Fruit fly (Drosophila melanogaster) whole organism, embryonic: ENCODE results near the gene Txl.
A peak's percentile ranks its signal among the peaks of the same experiment; 100 is the strongest.

Experiments
- B-H1 ChIP-seq: fragments of 200-800 bp; sonication (Bioruptor generic); IDR thresholded peaks from 3 replicates; pipeline ENCODE4 v1.3.6; 2022; ENCODE audit warnings: missing biosample characterization, missing genetic modification characterization
- CG10543 ChIP-seq: fragments of 200-800 bp; sonication (Bioruptor generic); optimal IDR thresholded peaks from 3 replicates; lab custom pipeline; 2017; ENCODE audit warnings: missing biosample characterization, mild to moderate bottlenecking, missing genetic modification characterization, moderate library complexity
- CG10565 ChIP-seq: fragments of 200-800 bp; sonication (Bioruptor generic); optimal IDR thresholded peaks from 3 replicates; lab custom pipeline; 2016; ENCODE audit warnings: missing biosample characterization, mild to moderate bottlenecking, missing genetic modification characterization
- CG13287 ChIP-seq: fragments of 200-800 bp; sonication (Bioruptor generic); IDR thresholded peaks from 2 replicates; pipeline ENCODE4 v1.3.6; 2022; ENCODE audit warnings: missing biosample characterization, missing genetic modification characterization; ENCODE audit not compliant: partially characterized antibody
- CG14441 ChIP-seq: fragments of 200-800 bp; sonication (Bioruptor generic); IDR thresholded peaks from 2 replicates; pipeline ENCODE4 v1.3.6; 2022; ENCODE audit warnings: missing biosample characterization, missing genetic modification characterization
- CG15011 ChIP-seq: fragments of 200-800 bp; sonication (Bioruptor generic); optimal IDR thresholded peaks from 3 replicates; lab custom pipeline; 2018; ENCODE audit warnings: missing biosample characterization, mild to moderate bottlenecking, missing genetic modification characterization
- CG16813 ChIP-seq: fragments of 200-800 bp; sonication (Bioruptor generic); IDR thresholded peaks from 3 replicates; pipeline ENCODE4 v1.3.6; 2022; ENCODE audit warnings: missing biosample characterization, missing genetic modification characterization; ENCODE audit not compliant: partially characterized antibody
- CG17612 ChIP-seq: fragments of 200-800 bp; sonication (Bioruptor generic); IDR thresholded peaks from 2 replicates; pipeline ENCODE4 v1.3.6; 2022; ENCODE audit warnings: missing biosample characterization, missing genetic modification characterization
- CG17829 ChIP-seq: fragments of 200-800 bp; optimal IDR thresholded peaks from 2 replicates; lab custom pipeline; 2019; ENCODE audit warnings: missing biosample characterization, mild to moderate bottlenecking, missing genetic modification characterization, moderate library complexity
- CG1832 ChIP-seq: fragments of 200-800 bp; sonication (Bioruptor generic); optimal IDR thresholded peaks from 2 replicates; lab custom pipeline; 2017; ENCODE audit warnings: missing biosample characterization, mild to moderate bottlenecking, missing genetic modification characterization, inconsistent platforms
- CG34224 ChIP-seq: fragments of 200-800 bp; sonication (Bioruptor generic); IDR thresholded peaks from 3 replicates; pipeline ENCODE4 v1.3.6; 2022; ENCODE audit warnings: missing biosample characterization, missing genetic modification characterization; ENCODE audit not compliant: partially characterized antibody
- CG34376 ChIP-seq: fragments of 200-800 bp; sonication (Bioruptor generic); optimal IDR thresholded peaks from 2 replicates; lab custom pipeline; 2018; ENCODE audit warnings: missing biosample characterization, mild to moderate bottlenecking, missing genetic modification characterization
- CG6854 ChIP-seq: fragments of 200-800 bp; sonication (Bioruptor generic); optimal IDR thresholded peaks from 3 replicates; lab custom pipeline; 2017; ENCODE audit warnings: missing biosample characterization, mild to moderate bottlenecking, missing genetic modification characterization
- CG9609 ChIP-seq: fragments of 200-800 bp; sonication (Bioruptor generic); optimal IDR thresholded peaks from 3 replicates; lab custom pipeline; 2016; ENCODE audit warnings: missing biosample characterization, missing genetic modification characterization
- CrebB ChIP-seq: fragments of 200-800 bp; sonication (Bioruptor generic); optimal IDR thresholded peaks from 3 replicates; lab custom pipeline; 2018; ENCODE audit warnings: missing biosample characterization, mild to moderate bottlenecking, missing genetic modification characterization
- D19B ChIP-seq: fragments of 200-800 bp; sonication (Bioruptor generic); optimal IDR thresholded peaks from 2 replicates; lab custom pipeline; 2017; ENCODE audit warnings: missing biosample characterization, mild to moderate bottlenecking, missing genetic modification characterization
- Dll ChIP-seq: fragments of 200-800 bp; sonication (Bioruptor generic); IDR thresholded peaks from 4 replicates; pipeline ENCODE4 v1.3.6; 2022; ENCODE audit warnings: missing biosample characterization, missing genetic modification characterization; ENCODE audit not compliant: partially characterized antibody
- E2f1 ChIP-seq: fragments of 200-800 bp; sonication (Bioruptor generic); IDR thresholded peaks from 2 replicates; pipeline ENCODE4 v1.3.6; 2022; ENCODE audit warnings: missing biosample characterization, missing genetic modification characterization
- GATAe ChIP-seq: fragments of 200-800 bp; sonication (Bioruptor generic); conservative IDR thresholded peaks from 2 replicates; pipeline ENCODE4 v1.3.6; 2022; ENCODE audit warnings: missing biosample characterization, missing genetic modification characterization
- Hmx ChIP-seq: fragments of 200-800 bp; sonication (Bioruptor generic); optimal IDR thresholded peaks from 2 replicates; lab custom pipeline; 2016; ENCODE audit warnings: missing biosample characterization, missing genetic modification characterization
- Kr ChIP-seq: fragments of 200-800 bp; sonication (Bioruptor generic); optimal IDR thresholded peaks from 2 replicates; lab custom pipeline; 2017; ENCODE audit warnings: missing biosample characterization, mild to moderate bottlenecking, missing genetic modification characterization
- MESR4 ChIP-seq: fragments of 200-800 bp; sonication (Bioruptor generic); optimal IDR thresholded peaks from 2 replicates; lab custom pipeline; 2018; ENCODE audit warnings: missing biosample characterization, mild to moderate bottlenecking, missing genetic modification characterization, moderate library complexity
- Mad ChIP-seq: fragments of 200-800 bp; sonication (Bioruptor generic); optimal IDR thresholded peaks from 2 replicates; lab custom pipeline; 2016; ENCODE audit warnings: missing biosample characterization, missing genetic modification characterization
- Rx ChIP-seq: fragments of 200-800 bp; sonication (Bioruptor generic); IDR thresholded peaks from 2 replicates; pipeline ENCODE4 v1.3.6; 2022; ENCODE audit warnings: missing biosample characterization, missing genetic modification characterization
- bigmax ChIP-seq: fragments of 200-800 bp; sonication (Bioruptor generic); optimal IDR thresholded peaks from 2 replicates; lab custom pipeline; 2018; ENCODE audit warnings: missing biosample characterization, mild to moderate bottlenecking, missing genetic modification characterization
- exex ChIP-seq: fragments of 200-800 bp; sonication (Bioruptor generic); optimal IDR thresholded peaks from 4 replicates; lab custom pipeline; 2018; ENCODE audit warnings: missing biosample characterization, mild to moderate bottlenecking, missing genetic modification characterization, moderate library complexity
- fd64A ChIP-seq: fragments of 200-800 bp; sonication (Bioruptor generic); optimal IDR thresholded peaks from 3 replicates; lab custom pipeline; 2018; ENCODE audit warnings: missing biosample characterization, mild to moderate bottlenecking, missing genetic modification characterization
- fd96Cb ChIP-seq: fragments of 200-800 bp; sonication (Bioruptor generic); optimal IDR thresholded peaks from 2 replicates; lab custom pipeline; 2018; ENCODE audit warnings: missing biosample characterization, mild to moderate bottlenecking, missing genetic modification characterization, moderate library complexity
- fru ChIP-seq: fragments of >200 bp; optimal IDR thresholded peaks from 2 replicates; lab custom pipeline; 2017
- gce ChIP-seq: fragments of 200-800 bp; sonication (Bioruptor generic); IDR thresholded peaks from 3 replicates; pipeline ENCODE4 v1.3.6; 2022; ENCODE audit warnings: missing biosample characterization, missing genetic modification characterization
- grn ChIP-seq: fragments of 200-800 bp; sonication (Bioruptor generic); optimal IDR thresholded peaks from 3 replicates; lab custom pipeline; 2017; ENCODE audit warnings: missing biosample characterization, missing genetic modification characterization
- hb ChIP-seq: fragments of 200-800 bp; sonication (Bioruptor generic); IDR thresholded peaks from 3 replicates; pipeline ENCODE4 v1.3.6; 2022; ENCODE audit warnings: missing biosample characterization, missing genetic modification characterization; ENCODE audit not compliant: partially characterized antibody
- jing ChIP-seq: fragments of 200-800 bp; sonication (Bioruptor generic); optimal IDR thresholded peaks from 2 replicates; lab custom pipeline; 2018; ENCODE audit warnings: missing biosample characterization, mild to moderate bottlenecking, missing genetic modification characterization
- kay ChIP-seq: fragments of 200-800 bp; sonication (Bioruptor generic); optimal IDR thresholded peaks from 2 replicates; lab custom pipeline; 2016; ENCODE audit warnings: missing biosample characterization, missing genetic modification characterization
- lab ChIP-seq: fragments of 200-800 bp; sonication (Bioruptor generic); optimal IDR thresholded peaks from 3 replicates; lab custom pipeline; 2017; ENCODE audit warnings: missing biosample characterization, missing genetic modification characterization, mild to moderate bottlenecking, moderate library complexity, missing genetic modification reagents
- mam ChIP-seq: fragments of 200-800 bp; sonication (Bioruptor generic); optimal IDR thresholded peaks from 3 replicates; lab custom pipeline; 2016; ENCODE audit warnings: missing biosample characterization, missing genetic modification characterization
- p53 ChIP-seq: fragments of 200-800 bp; sonication (Bioruptor generic); optimal IDR thresholded peaks from 2 replicates; lab custom pipeline; 2016; ENCODE audit warnings: missing biosample characterization, missing genetic modification characterization
- peb ChIP-seq: fragments of 200-800 bp; sonication (Bioruptor generic); IDR thresholded peaks from 2 replicates; pipeline ENCODE4 v1.3.6; 2022; ENCODE audit warnings: missing biosample characterization, missing genetic modification characterization
- pfk ChIP-seq: fragments of 200-800 bp; sonication (Bioruptor generic); optimal IDR thresholded peaks from 2 replicates; lab custom pipeline; 2018; ENCODE audit warnings: missing biosample characterization, mild to moderate bottlenecking, missing genetic modification characterization, moderate library complexity
- ranshi ChIP-seq: fragments of 200-800 bp; sonication (Bioruptor generic); IDR thresholded peaks from 2 replicates; pipeline ENCODE4 v1.3.6; 2022; ENCODE audit warnings: missing biosample characterization, missing genetic modification characterization
- row ChIP-seq: fragments of 200-800 bp; sonication (Bioruptor generic); IDR thresholded peaks from 3 replicates; pipeline ENCODE4 v1.3.6; 2022; ENCODE audit warnings: missing biosample characterization, missing genetic modification characterization
- sens-2 ChIP-seq: fragments of 200-800 bp; sonication (Bioruptor generic); IDR thresholded peaks from 2 replicates; pipeline ENCODE4 v1.3.6; 2022; ENCODE audit warnings: missing biosample characterization, missing genetic modification characterization
- seq ChIP-seq: fragments of 200-800 bp; sonication (Bioruptor generic); IDR thresholded peaks from 2 replicates; pipeline ENCODE4 v1.3.6; 2022; ENCODE audit warnings: missing biosample characterization, missing genetic modification characterization
- shn ChIP-seq: fragments of 200-800 bp; sonication (Bioruptor generic); optimal IDR thresholded peaks from 3 replicates; lab custom pipeline; 2016; ENCODE audit warnings: missing biosample characterization, missing genetic modification characterization
- stwl ChIP-seq: fragments of 200-800 bp; sonication (Bioruptor generic); optimal IDR thresholded peaks from 3 replicates; lab custom pipeline; 2018; ENCODE audit warnings: missing biosample characterization, mild to moderate bottlenecking, missing genetic modification characterization, moderate library complexity
- tup ChIP-seq: fragments of 200-800 bp; sonication (Bioruptor generic); optimal IDR thresholded peaks from 2 replicates; lab custom pipeline; 2016; ENCODE audit warnings: missing biosample characterization, mild to moderate bottlenecking, missing genetic modification characterization, moderate library complexity
- unc-4 ChIP-seq: fragments of 200-800 bp; sonication (Bioruptor generic); IDR thresholded peaks from 2 replicates; pipeline ENCODE4 v1.3.6; 2022; ENCODE audit warnings: missing biosample characterization, missing genetic modification characterization; ENCODE audit not compliant: partially characterized antibody
- wor ChIP-seq: fragments of 200-800 bp; sonication (Bioruptor generic); IDR thresholded peaks from 2 replicates; pipeline ENCODE4 v1.3.6; 2022; ENCODE audit warnings: missing biosample characterization, missing genetic modification characterization
- z ChIP-seq: fragments of 200-800 bp; sonication (Bioruptor generic); IDR thresholded peaks from 3 replicates; pipeline ENCODE4 v1.3.6; 2022; ENCODE audit warnings: missing biosample characterization, missing genetic modification characterization
- zen2 ChIP-seq: fragments of 200-800 bp; sonication (Bioruptor generic); IDR thresholded peaks from 3 replicates; pipeline ENCODE4 v1.3.6; 2022; ENCODE audit warnings: missing biosample characterization, missing genetic modification characterization; ENCODE audit not compliant: partially characterized antibody

Gene Txl

DNA sequence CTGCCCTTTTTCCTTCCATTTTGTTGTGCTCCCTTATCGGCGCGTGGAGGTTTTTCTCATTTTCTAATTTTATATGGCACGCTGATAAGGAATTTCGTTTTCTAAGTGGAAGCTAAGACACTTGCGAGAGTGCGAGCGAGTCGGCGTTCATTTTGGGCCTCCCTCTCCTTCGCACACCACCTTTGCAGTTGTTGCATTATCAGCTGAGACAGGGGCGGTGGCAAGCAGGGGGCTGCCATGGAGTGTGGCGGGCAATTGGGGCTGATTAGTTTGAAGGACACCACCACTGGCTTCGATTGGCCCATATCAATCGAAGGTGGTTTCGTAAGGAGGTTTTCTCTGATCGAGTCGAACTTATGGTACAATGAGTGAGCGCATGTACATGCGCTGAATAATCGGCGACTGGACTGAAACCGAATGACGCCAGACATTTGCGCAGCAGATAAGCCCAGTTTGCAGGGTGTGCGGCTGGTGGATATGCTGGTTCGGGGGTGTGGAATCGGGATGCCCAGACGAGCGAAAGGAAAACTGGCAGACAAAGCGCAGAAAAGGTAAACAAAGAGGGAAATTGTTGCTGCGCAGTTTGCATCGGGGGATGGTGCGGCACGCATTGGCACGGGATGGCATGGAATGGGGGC lies 44.1 kb downstream of the Txl start (continued):
- TF ChIP-seq E2f1 (no peak; the same call in 1 of the 2 replicates), peb (no peak), row (no peak; the same call in 2 of the 3 replicates), fru (no peak), z (GFP tag; lab: Robert Waterston, UW) (peak; percentile 27; the same call in 1 of the 3 replicates), mam (GFP tag; lab: Kevin White, UChicago) (no peak), D19B (no peak), hb (GFP tag; lab: Robert Waterston, UW) (0 out of 3 replicates have a peak, but pooled peaks have one; percentile 45), wor (GFP tag; lab: Robert Waterston, UW) (no peak), CG14441 (GFP tag; lab: Robert Waterston, UW) (no peak), CG16813 (GFP tag; lab: Robert Waterston, UW) (no peak), Hmx (no peak), CG15011 (GFP tag; lab: Kevin White, UChicago) (no peak), tup (peak; percentile 10), CG10565 (no peak), CrebB (tag; lab: Kevin White, UChicago) (no peak), grn (GFP tag; lab: Kevin White, UChicago) (peak; percentile 97), bigmax (GFP tag; lab: Kevin White, UChicago) (no peak), CG34376 (GFP tag; lab: Kevin White, UChicago) (peak; percentile 95), CG34224 (GFP tag; lab: Robert Waterston, UW) (no peak), B-H1 (GFP tag; lab: Robert Waterston, UW) (no peak), CG9609 (GFP tag; lab: Kevin White, UChicago) (no peak), CG13287 (no peak), sens-2 (GFP tag; lab: Robert Waterston, UW) (no peak), CG10543 (peak; percentile 66), unc-4 (GFP tag; lab: Robert Waterston, UW) (no peak), jing (no peak), gce (GFP tag; lab: Robert Waterston, UW) (no peak), stwl (tag; lab: Kevin White, UChicago) (no peak), shn (GFP tag; lab: Kevin White, UChicago) (peak; percentile 22), fd96Cb (tag; lab: Kevin White, UChicago) (no peak), Dll (GFP tag; lab: Robert Waterston, UW) (no peak), exex (tag; lab: Kevin White, UChicago) (peak; percentile 92), pfk (no peak), MESR4 (GFP tag; lab: Kevin White, UChicago) (no peak), p53 (GFP tag; lab: Kevin White, UChicago) (no peak), CG6854 (GFP tag; lab: Kevin White, UChicago) (no peak), ranshi (GFP tag; lab: Robert Waterston, UW) (0 out of 2 replicates have a peak, but pooled peaks have one; percentile 5), zen2 (GFP tag; lab: Robert Waterston, UW) (no peak), seq (GFP tag; lab: Robert Waterston, UW) (no peak), CG1832 (peak; percentile 69), Kr (GFP tag; lab: Kevin White, UChicago) (no peak), GATAe (peak; percentile 97), CG17612 (no peak), CG17829 (tag; lab: Kevin White, UChicago) (no peak), lab (peak; percentile 74), fd64A (GFP tag; lab: Kevin White, UChicago) (no peak), Mad (GFP tag; lab: Kevin White, UChicago) (no peak), Rx (GFP tag; lab: Robert Waterston, UW) (no peak), kay (no peak)
